Worm (Caenorhabditis elegans) whole organism, L1 larva: ENCODE measurements around the gene rme-1.

Source experiments
- elt-2 ChIP-seq: sonication (generic microtip); optimal IDR thresholded peaks from 2 replicates; lab custom pipeline; 2016; ENCODE audit warnings: missing genetic modification characterization, mild to moderate bottlenecking, inconsistent platforms, missing compliant biosample characterization, missing genetic modification reagents
- ets-5 ChIP-seq: fragments of 200-800 bp; sonication (Bioruptor generic); IDR thresholded peaks from 2 replicates; pipeline ENCODE4 v1.3.6; 2022; ENCODE audit warnings: missing genetic modification characterization, missing compliant biosample characterization
- nhr-12 ChIP-seq: sonication (generic microtip); optimal IDR thresholded peaks from 2 replicates; lab custom pipeline; 2017; ENCODE audit warnings: missing biosample characterization, missing genetic modification characterization
- nhr-20 ChIP-seq: sonication (generic microtip); optimal IDR thresholded peaks from 2 replicates; lab custom pipeline; 2016; ENCODE audit warnings: mild to moderate bottlenecking, missing genetic modification characterization, missing compliant biosample characterization
- nhr-28 ChIP-seq: fragments of 150-350 bp; optimal IDR thresholded peaks from 2 replicates; lab custom pipeline; 2014; ENCODE audit warnings: missing biosample characterization, missing genetic modification characterization
- nhr-47 ChIP-seq: sonication (generic microtip); optimal IDR thresholded peaks from 2 replicates; lab custom pipeline; 2016; ENCODE audit warnings: mild to moderate bottlenecking, missing genetic modification characterization, moderate library complexity, missing compliant biosample characterization
- nhr-90 ChIP-seq: sonication (generic microtip); optimal IDR thresholded peaks from 2 replicates; lab custom pipeline; 2016; ENCODE audit warnings: mild to moderate bottlenecking, missing genetic modification characterization, missing compliant biosample characterization; ENCODE audit not compliant: poor library complexity
- sox-4 ChIP-seq: sonication (generic microtip); optimal IDR thresholded peaks from 2 replicates; lab custom pipeline; 2016; ENCODE audit warnings: missing genetic modification characterization, missing compliant biosample characterization
- unc-98 ChIP-seq: fragments of 200-800 bp; sonication (Bioruptor generic); IDR thresholded peaks from 2 replicates; pipeline ENCODE4 v1.3.6; 2022; ENCODE audit warnings: missing genetic modification characterization, missing compliant biosample characterization

DNA sequence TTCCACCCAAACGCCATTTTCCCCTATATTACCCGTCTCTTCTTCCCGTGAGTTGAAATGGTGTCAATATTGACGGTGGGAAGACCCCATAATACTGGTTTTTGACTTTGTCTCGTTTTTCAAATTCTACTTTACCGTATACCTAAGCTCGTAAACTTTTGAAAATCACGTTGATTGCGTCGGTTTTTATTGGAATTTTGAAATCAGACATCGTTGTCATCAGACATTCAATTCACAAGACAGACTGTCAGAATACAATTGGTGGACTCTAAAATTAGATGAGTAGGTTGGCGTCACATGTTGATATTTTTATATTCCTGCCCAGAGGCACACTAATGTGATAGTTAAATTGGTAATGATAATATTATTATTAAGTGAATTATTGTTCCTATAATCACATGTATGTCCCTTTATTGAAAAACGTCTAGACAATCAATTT, 23.2 kb downstream of the rme-1 start:
- TF ChIP-seq unc-98 (no peak), nhr-28 (tag; lab: Kevin White, UChicago) (no peak), nhr-90 (tag; lab: Kevin White, UChicago) (peak; percentile 34), ets-5 (GFP tag; lab: Robert Waterston, UW) (no peak), nhr-47 (tag; lab: Kevin White, UChicago) (peak; percentile 6), nhr-20 (peak; percentile 58), nhr-12 (no peak), sox-4 (tag; lab: Kevin White, UChicago) (no peak), elt-2 (tag; lab: Kevin White, UChicago) (no peak)
